Fruit fly (Drosophila melanogaster) whole organism, embryonic: Measurements from ENCODE around the gene CG7963.
A peak's percentile ranks its signal among the peaks of the same experiment; 100 is the strongest.

Experiments
- Abd-B ChIP-seq: fragments of 200-800 bp; sonication (Bioruptor generic); optimal IDR thresholded peaks from 2 replicates; lab custom pipeline; 2018; ENCODE audit warnings: missing biosample characterization, mild to moderate bottlenecking, missing genetic modification characterization, moderate library complexity
- Ada2b ChIP-seq: fragments of 200-800 bp; sonication (Bioruptor generic); IDR thresholded peaks from 2 replicates; pipeline ENCODE4 v1.3.6; 2022; ENCODE audit warnings: missing biosample characterization, missing genetic modification characterization
- Aef1 ChIP-seq: fragments of 200-800 bp; sonication (Bioruptor generic); IDR thresholded peaks from 3 replicates; pipeline ENCODE4 v1.3.6; 2022; ENCODE audit warnings: missing biosample characterization, missing genetic modification characterization
- Atf-2 ChIP-seq: fragments of 200-800 bp; sonication (Bioruptor generic); optimal IDR thresholded peaks from 2 replicates; lab custom pipeline; 2016; ENCODE audit warnings: missing biosample characterization, missing genetic modification characterization
- BEAF-32 ChIP-seq: fragments of 200-800 bp; sonication (Bioruptor generic); optimal IDR thresholded peaks from 3 replicates; lab custom pipeline; 2017; ENCODE audit warnings: missing biosample characterization, missing genetic modification characterization, mild to moderate bottlenecking, moderate library complexity, missing genetic modification reagents
- Bdp1 ChIP-seq: fragments of 200-800 bp; sonication (Bioruptor generic); optimal IDR thresholded peaks from 3 replicates; lab custom pipeline; 2016; ENCODE audit warnings: missing biosample characterization, missing genetic modification characterization
- Bteb2 ChIP-seq: fragments of 200-800 bp; sonication (Bioruptor generic); optimal IDR thresholded peaks from 2 replicates; lab custom pipeline; 2016; ENCODE audit warnings: missing biosample characterization, missing genetic modification characterization
- CG10565 ChIP-seq: fragments of 200-800 bp; sonication (Bioruptor generic); optimal IDR thresholded peaks from 3 replicates; lab custom pipeline; 2016; ENCODE audit warnings: missing biosample characterization, mild to moderate bottlenecking, missing genetic modification characterization
- CG11723 ChIP-seq: fragments of 200-800 bp; sonication (Bioruptor generic); optimal IDR thresholded peaks from 2 replicates; lab custom pipeline; 2017; ENCODE audit warnings: missing biosample characterization, mild to moderate bottlenecking, missing genetic modification characterization
- CG15011 ChIP-seq: fragments of 200-800 bp; sonication (Bioruptor generic); optimal IDR thresholded peaks from 3 replicates; lab custom pipeline; 2018; ENCODE audit warnings: missing biosample characterization, mild to moderate bottlenecking, missing genetic modification characterization
- CG1603 ChIP-seq: fragments of 200-800 bp; sonication (Bioruptor generic); optimal IDR thresholded peaks from 2 replicates; lab custom pipeline; 2019; ENCODE audit warnings: missing biosample characterization, mild to moderate bottlenecking, missing genetic modification characterization, moderate library complexity
- CG16815 ChIP-seq: fragments of 200-800 bp; sonication (Bioruptor generic); optimal IDR thresholded peaks from 3 replicates; lab custom pipeline; 2017; ENCODE audit warnings: missing biosample characterization, mild to moderate bottlenecking, missing genetic modification characterization
- CG16863 ChIP-seq: fragments of 200-800 bp; sonication (Bioruptor generic); optimal IDR thresholded peaks from 3 replicates; lab custom pipeline; 2016; ENCODE audit warnings: missing biosample characterization, missing genetic modification characterization
- CG17385 ChIP-seq: fragments of 200-800 bp; sonication (Bioruptor generic); optimal IDR thresholded peaks from 3 replicates; lab custom pipeline; 2018; ENCODE audit warnings: missing biosample characterization, mild to moderate bottlenecking, missing genetic modification characterization
- CG1832 ChIP-seq: fragments of 200-800 bp; sonication (Bioruptor generic); optimal IDR thresholded peaks from 2 replicates; lab custom pipeline; 2017; ENCODE audit warnings: missing biosample characterization, mild to moderate bottlenecking, missing genetic modification characterization, inconsistent platforms
- CG18476 ChIP-seq: fragments of 200-800 bp; sonication (Bioruptor generic); optimal IDR thresholded peaks from 2 replicates; lab custom pipeline; 2016; ENCODE audit warnings: missing biosample characterization, mild to moderate bottlenecking, missing genetic modification characterization
- CG18764 ChIP-seq: fragments of 200-800 bp; sonication (Bioruptor generic); optimal IDR thresholded peaks from 3 replicates; lab custom pipeline; 2016; ENCODE audit warnings: missing biosample characterization, missing genetic modification characterization
- CG2712 ChIP-seq: fragments of 200-800 bp; optimal IDR thresholded peaks from 3 replicates; lab custom pipeline; 2019; ENCODE audit warnings: missing biosample characterization, mild to moderate bottlenecking, missing genetic modification characterization, moderate library complexity
- CG33557 ChIP-seq: fragments of 200-800 bp; sonication (Bioruptor generic); optimal IDR thresholded peaks from 2 replicates; lab custom pipeline; 2019; ENCODE audit warnings: missing biosample characterization, mild to moderate bottlenecking, missing genetic modification characterization, moderate library complexity
- CG3995 ChIP-seq: fragments of 200-800 bp; sonication (Bioruptor generic); optimal IDR thresholded peaks from 3 replicates; lab custom pipeline; 2016; ENCODE audit warnings: missing biosample characterization, missing genetic modification characterization
- CG43689 ChIP-seq: fragments of 200-800 bp; sonication (Bioruptor generic); IDR thresholded peaks from 2 replicates; pipeline ENCODE4 v1.3.6; 2022; ENCODE audit warnings: missing biosample characterization, missing genetic modification characterization
- CG4617 ChIP-seq: fragments of 200-800 bp; sonication (Bioruptor generic); optimal IDR thresholded peaks from 3 replicates; lab custom pipeline; 2016; ENCODE audit warnings: missing biosample characterization, missing genetic modification characterization, borderline replicate concordance
- CG5953 ChIP-seq: fragments of 200-800 bp; sonication (Bioruptor generic); IDR thresholded peaks from 2 replicates; pipeline ENCODE4 v1.3.6; 2022; ENCODE audit warnings: missing biosample characterization, missing genetic modification characterization
- CG6689 ChIP-seq: fragments of 200-800 bp; sonication (Bioruptor generic); IDR thresholded peaks from 2 replicates; pipeline ENCODE4 v1.3.6; 2022; ENCODE audit warnings: missing biosample characterization, missing genetic modification characterization
- CG6854 ChIP-seq: fragments of 200-800 bp; sonication (Bioruptor generic); optimal IDR thresholded peaks from 3 replicates; lab custom pipeline; 2017; ENCODE audit warnings: missing biosample characterization, mild to moderate bottlenecking, missing genetic modification characterization
- CG9932 ChIP-seq: fragments of 200-800 bp; sonication (Bioruptor generic); IDR thresholded peaks from 2 replicates; pipeline ENCODE4 v1.3.6; 2022; ENCODE audit warnings: missing biosample characterization, missing genetic modification characterization
- Camta ChIP-seq: fragments of 200-800 bp; sonication (Bioruptor generic); optimal IDR thresholded peaks from 2 replicates; lab custom pipeline; 2016; ENCODE audit warnings: missing biosample characterization, missing genetic modification characterization
- CoRest ChIP-seq: fragments of 200-800 bp; sonication (Bioruptor generic); optimal IDR thresholded peaks from 3 replicates; lab custom pipeline; 2018; ENCODE audit warnings: missing biosample characterization, mild to moderate bottlenecking, missing genetic modification characterization, moderate library complexity
- Doc2 ChIP-seq: fragments of 200-800 bp; sonication (Bioruptor generic); IDR thresholded peaks from 2 replicates; pipeline ENCODE4 v1.3.6; 2022; ENCODE audit warnings: missing biosample characterization, missing genetic modification characterization
- Eip74EF ChIP-seq, 2 experiments: fragments of 200-800 bp in 1 of 2; fragments of >200 bp in 1 of 2; sonication (Bioruptor generic) in 1 of 2; optimal IDR thresholded peaks; 2 replicates each; lab custom pipeline; 2017 to 2019; ENCODE audit warnings: missing biosample characterization in 2 of 2, missing genetic modification characterization in 2 of 2, mild to moderate bottlenecking in 1 of 2, moderate library complexity in 1 of 2
- Ets65A ChIP-seq: fragments of 200-800 bp; sonication (Bioruptor generic); peaks from one replicate; lab custom pipeline; 2016; ENCODE audit warnings: missing biosample characterization, missing genetic modification characterization
- Fer1 ChIP-seq: fragments of 200-800 bp; sonication (Bioruptor generic); optimal IDR thresholded peaks from 2 replicates; lab custom pipeline; 2017; ENCODE audit warnings: missing biosample characterization, mild to moderate bottlenecking, missing genetic modification characterization
- Gsc ChIP-seq: fragments of 200-800 bp; sonication (Bioruptor generic); IDR thresholded peaks from 2 replicates; pipeline ENCODE4 v1.3.6; 2022; ENCODE audit warnings: missing biosample characterization, missing genetic modification characterization
- H15 ChIP-seq: fragments of 200-800 bp; sonication (Bioruptor generic); IDR thresholded peaks from 3 replicates; pipeline ENCODE4 v1.3.6; 2022; ENCODE audit warnings: missing biosample characterization, missing genetic modification characterization
- HmgD ChIP-seq: fragments of 200-800 bp; sonication (Bioruptor generic); optimal IDR thresholded peaks from 3 replicates; lab custom pipeline; 2016; ENCODE audit warnings: missing biosample characterization, missing genetic modification characterization
- Hr39 ChIP-seq: fragments of >200 bp; optimal IDR thresholded peaks from 2 replicates; lab custom pipeline; 2017
- TFAM ChIP-seq: fragments of 200-800 bp; sonication (Bioruptor generic); optimal IDR thresholded peaks from 2 replicates; lab custom pipeline; 2017; ENCODE audit warnings: missing biosample characterization, missing genetic modification characterization, inconsistent platforms
- abd-A ChIP-seq: fragments of 200-800 bp; sonication (Bioruptor generic); optimal IDR thresholded peaks from 3 replicates; lab custom pipeline; 2019; ENCODE audit warnings: missing biosample characterization, mild to moderate bottlenecking, missing genetic modification characterization, moderate library complexity
- ac ChIP-seq: fragments of 200-800 bp; sonication (Bioruptor generic); optimal IDR thresholded peaks from 3 replicates; lab custom pipeline; 2017; ENCODE audit warnings: missing biosample characterization, mild to moderate bottlenecking, missing genetic modification characterization
- ash1 ChIP-seq: fragments of 200-800 bp; sonication (Bioruptor generic); optimal IDR thresholded peaks from 2 replicates; lab custom pipeline; 2018; ENCODE audit warnings: missing biosample characterization, mild to moderate bottlenecking, missing genetic modification characterization
- chif ChIP-seq, 2 experiments: fragments of 200-800 bp; sonication (Bioruptor generic); optimal IDR thresholded peaks; 3 replicates each; lab custom pipeline; 2016; ENCODE audit warnings: missing biosample characterization in 2 of 2, missing genetic modification characterization in 2 of 2
- fd96Cb ChIP-seq: fragments of 200-800 bp; sonication (Bioruptor generic); optimal IDR thresholded peaks from 2 replicates; lab custom pipeline; 2018; ENCODE audit warnings: missing biosample characterization, mild to moderate bottlenecking, missing genetic modification characterization, moderate library complexity
- fru ChIP-seq: fragments of >200 bp; optimal IDR thresholded peaks from 2 replicates; lab custom pipeline; 2017
- gcm2 ChIP-seq: fragments of 200-800 bp; sonication (Bioruptor generic); optimal IDR thresholded peaks from 2 replicates; lab custom pipeline; 2016; ENCODE audit warnings: missing biosample characterization, missing genetic modification characterization
- mld ChIP-seq: fragments of 200-800 bp; sonication (Bioruptor generic); IDR thresholded peaks from 3 replicates; pipeline ENCODE4 v1.3.6; 2022; ENCODE audit warnings: missing biosample characterization, missing genetic modification characterization; ENCODE audit not compliant: partially characterized antibody
- org-1 ChIP-seq: fragments of 200-800 bp; sonication (Bioruptor generic); optimal IDR thresholded peaks from 2 replicates; lab custom pipeline; 2017; ENCODE audit warnings: missing biosample characterization, missing genetic modification characterization
- row ChIP-seq: fragments of 200-800 bp; sonication (Bioruptor generic); IDR thresholded peaks from 3 replicates; pipeline ENCODE4 v1.3.6; 2022; ENCODE audit warnings: missing biosample characterization, missing genetic modification characterization
- schlank ChIP-seq: fragments of 200-800 bp; sonication (Bioruptor generic); optimal IDR thresholded peaks from 2 replicates; lab custom pipeline; 2018; ENCODE audit warnings: missing biosample characterization, mild to moderate bottlenecking, missing genetic modification characterization
- slbo ChIP-seq: fragments of 200-800 bp; sonication (Bioruptor generic); IDR thresholded peaks from 2 replicates; pipeline ENCODE4 v1.3.6; 2022; ENCODE audit warnings: missing biosample characterization, missing genetic modification characterization
- slou ChIP-seq: fragments of 200-800 bp; sonication (Bioruptor generic); optimal IDR thresholded peaks from 3 replicates; lab custom pipeline; 2016; ENCODE audit warnings: missing biosample characterization, missing genetic modification characterization
- unc-4 ChIP-seq: fragments of 200-800 bp; sonication (Bioruptor generic); IDR thresholded peaks from 2 replicates; pipeline ENCODE4 v1.3.6; 2022; ENCODE audit warnings: missing biosample characterization, missing genetic modification characterization; ENCODE audit not compliant: partially characterized antibody
- wek ChIP-seq: fragments of 200-800 bp; sonication (Bioruptor generic); optimal IDR thresholded peaks from 3 replicates; lab custom pipeline; 2018; ENCODE audit warnings: missing biosample characterization, mild to moderate bottlenecking, missing genetic modification characterization, moderate library complexity

The CG7963 gene

dm6 chr3R:8355579-8355978 is 7.0 kb upstream of the CG7963 start (continued):
- no peak for TF ChIP-seq BEAF-32 (GFP tag; lab: Kevin White, UChicago)
- peak; percentile 70 for TF ChIP-seq ash1
- TF ChIP-seq Doc2 (GFP tag; lab: Robert Waterston, UW) = peak; percentile 83; the same call in 1 of the 2 replicates
- no peak for TF ChIP-seq CG1832
- peak; percentile 92 for TF ChIP-seq CG18764
- peak; percentile 94 for TF ChIP-seq CG6689 (GFP tag; lab: Robert Waterston, UW)
- TF ChIP-seq fru (lab: Kevin White, UChicago) = no peak
- TF ChIP-seq CG1603 = peak; percentile 96
- peak; percentile 75 for TF ChIP-seq wek
- TF ChIP-seq row (GFP tag; lab: Robert Waterston, UW) = peak; percentile 97
- TF ChIP-seq CG16815 = peak; percentile 79
- TF ChIP-seq Atf-2 (GFP tag; lab: Kevin White, UChicago) = peak; percentile 94
- TF ChIP-seq Ada2b = peak; percentile 95
- TF ChIP-seq HmgD (GFP tag; lab: Kevin White, UChicago) = peak; percentile 94
- peak; percentile 93 for TF ChIP-seq CG6854 (GFP tag; lab: Kevin White, UChicago)
- peak; percentile 95 for TF ChIP-seq Bteb2 (GFP tag; lab: Kevin White, UChicago)
- peak; percentile 96 for TF ChIP-seq Camta
- peak; percentile 90 for TF ChIP-seq Bdp1 (GFP tag; lab: Kevin White, UChicago)
- no peak for TF ChIP-seq unc-4 (GFP tag; lab: Robert Waterston, UW)
- peak; percentile 56 for TF ChIP-seq CG3995 (GFP tag; lab: Kevin White, UChicago)
- TF ChIP-seq Fer1 (GFP tag; lab: Kevin White, UChicago) = peak; percentile 97
- TF ChIP-seq gcm2 (GFP tag; lab: Kevin White, UChicago) = peak; percentile 92
- no peak for TF ChIP-seq Hr39 (lab: Kevin White, UChicago)
- TF ChIP-seq CG9932 (GFP tag; lab: Robert Waterston, UW) = peak; percentile 99
- TF ChIP-seq CG4617 (GFP tag; lab: Kevin White, UChicago) = peak; percentile 79
- peak; percentile 86 for TF ChIP-seq Abd-B (GFP tag; lab: Kevin White, UChicago)
- peak; percentile 93 for TF ChIP-seq org-1 (GFP tag; lab: Kevin White, UChicago)
- TF ChIP-seq slbo (GFP tag; lab: Robert Waterston, UW) = peak; percentile 98
- TF ChIP-seq CG33557 (GFP tag; lab: Kevin White, UChicago) = peak; percentile 36
- TF ChIP-seq CG16863 = peak; percentile 90
- TF ChIP-seq slou (GFP tag; lab: Kevin White, UChicago) = peak; percentile 92
- TF ChIP-seq CG43689 (GFP tag; lab: Robert Waterston, UW) = peak; percentile 76
- no peak for TF ChIP-seq mld
- TF ChIP-seq CG15011 = peak; percentile 92
- peak; percentile 90 for TF ChIP-seq H15
- TF ChIP-seq CG18476 = peak; percentile 85
- peak; percentile 95 for TF ChIP-seq schlank
- peak; percentile 90 for TF ChIP-seq CG5953
- peak; percentile 66 for TF ChIP-seq Gsc (GFP tag; lab: Robert Waterston, UW)
- peak; percentile 80 for TF ChIP-seq abd-A (tag; lab: Kevin White, UChicago)
- peak; percentile 92 for TF ChIP-seq CG17385
- peak; percentile 71 for TF ChIP-seq TFAM
- peak; percentile 70 for TF ChIP-seq ac (GFP tag; lab: Kevin White, UChicago)
- TF ChIP-seq CG11723 (GFP tag; lab: Kevin White, UChicago) = peak; percentile 80
- peak; percentile 92 for TF ChIP-seq CoRest (tag; lab: Kevin White, UChicago)
- peak in 1 of 2 experiments; percentile 81 for TF ChIP-seq Eip74EF (GFP tag; optimal IDR thresholded peaks at IDR 0.05; lab: Kevin White, UChicago)
- TF ChIP-seq chif (GFP tag; optimal IDR thresholded peaks at IDR 0.05; lab: Kevin White, UChicago) = peak; percentile 90 to 91
- TF ChIP-seq fd96Cb (tag; lab: Kevin White, UChicago) = peak; percentile 90
- peak; percentile 94 for TF ChIP-seq Aef1 (GFP tag; lab: Robert Waterston, UW)
- TF ChIP-seq CG2712 = peak; percentile 92
- peak; percentile 100 for TF ChIP-seq Ets65A (GFP tag; lab: Kevin White, UChicago)
- TF ChIP-seq CG10565 (GFP tag; lab: Kevin White, UChicago) = peak; percentile 73
